Worm (Caenorhabditis elegans) whole organism, L3 larva: Measurements from ENCODE around the gene degl-2.
A peak's percentile ranks its signal among the peaks of the same experiment; 100 is the strongest.

ENCODE experiments used
- R02D3.7 ChIP-seq: fragments of 150-350 bp; optimal IDR thresholded peaks from 2 replicates; lab custom pipeline; 2014; ENCODE audit warnings: missing biosample characterization, missing genetic modification characterization
- ZK546.5 ChIP-seq: sonication (generic microtip); optimal IDR thresholded peaks from 2 replicates; lab custom pipeline; 2017; ENCODE audit warnings: missing biosample characterization, missing genetic modification characterization
- aly-2 ChIP-seq: fragments of 150-350 bp; optimal IDR thresholded peaks from 2 replicates; lab custom pipeline; 2014; ENCODE audit warnings: missing biosample characterization, missing genetic modification characterization
- ama-1 ChIP-seq: fragments of 150-350 bp; optimal IDR thresholded peaks from 2 replicates; lab custom pipeline; 2018
- ceh-16 ChIP-seq: sonication (generic microtip); optimal IDR thresholded peaks from 2 replicates; lab custom pipeline; 2017; ENCODE audit warnings: missing biosample characterization, missing genetic modification characterization
- ceh-28 ChIP-seq: fragments of 150-350 bp; optimal IDR thresholded peaks from 2 replicates; lab custom pipeline; 2014; ENCODE audit warnings: missing biosample characterization, missing genetic modification reagents, missing genetic modification characterization
- ceh-82 ChIP-seq: fragments of 150-350 bp; optimal IDR thresholded peaks from 2 replicates; lab custom pipeline; 2014; ENCODE audit warnings: missing biosample characterization, missing genetic modification characterization
- ceh-9 ChIP-seq: sonication (generic microtip); optimal IDR thresholded peaks from 2 replicates; lab custom pipeline; 2018; ENCODE audit warnings: missing biosample characterization, missing genetic modification characterization
- daf-12 ChIP-seq: fragments of 150-350 bp; optimal IDR thresholded peaks from 2 replicates; lab custom pipeline; 2014; ENCODE audit warnings: missing biosample characterization, missing genetic modification reagents, missing genetic modification characterization
- egl-5 ChIP-seq: fragments of 150-350 bp; optimal IDR thresholded peaks from 2 replicates; lab custom pipeline; 2017; ENCODE audit warnings: missing biosample characterization, missing genetic modification reagents, missing genetic modification characterization, inconsistent platforms
- elt-2 ChIP-seq: sonication (generic microtip); optimal IDR thresholded peaks from 2 replicates; lab custom pipeline; 2016; ENCODE audit warnings: missing genetic modification reagents, mild to moderate bottlenecking, missing genetic modification characterization, missing compliant biosample characterization
- elt-3 ChIP-seq, 3 experiments: fragments of 150-350 bp in 1 of 3; sonication (generic microtip) in 2 of 3; optimal IDR thresholded peaks; 2 replicates in 2 of 3; 4 replicates in 1 of 3; lab custom pipeline; 2014 to 2017; ENCODE audit warnings: missing biosample characterization in 3 of 3, missing genetic modification characterization in 3 of 3
- fkh-10 ChIP-seq: sonication (generic microtip); optimal IDR thresholded peaks from 2 replicates; lab custom pipeline; 2017; ENCODE audit warnings: missing biosample characterization, missing genetic modification reagents, missing genetic modification characterization
- hmg-11 ChIP-seq: sonication (generic microtip); optimal IDR thresholded peaks from 2 replicates; lab custom pipeline; 2016; ENCODE audit warnings: missing genetic modification characterization, missing compliant biosample characterization
- jun-1 ChIP-seq: fragments of 150-350 bp; optimal IDR thresholded peaks from 2 replicates; lab custom pipeline; 2014; ENCODE audit warnings: missing biosample characterization, missing genetic modification reagents, missing genetic modification characterization
- lin-15B ChIP-seq: fragments of 150-350 bp; optimal IDR thresholded peaks from 2 replicates; lab custom pipeline; 2014; ENCODE audit warnings: missing biosample characterization, missing genetic modification characterization
- lsy-12 ChIP-seq: sonication (generic microtip); optimal IDR thresholded peaks from 2 replicates; lab custom pipeline; 2016; ENCODE audit warnings: mild to moderate bottlenecking, missing genetic modification characterization, missing compliant biosample characterization
- mdl-1 ChIP-seq: fragments of 150-350 bp; optimal IDR thresholded peaks from 2 replicates; lab custom pipeline; 2014; ENCODE audit warnings: missing biosample characterization, missing genetic modification characterization
- nfya-1 ChIP-seq: sonication (generic microtip); optimal IDR thresholded peaks from 2 replicates; lab custom pipeline; 2017; ENCODE audit warnings: missing genetic modification characterization, mild to moderate bottlenecking, missing compliant biosample characterization, antibody characterized with exemption, moderate library complexity; ENCODE audit not compliant: insufficient read depth
- nhr-11 ChIP-seq: fragments of 150-350 bp; optimal IDR thresholded peaks from 2 replicates; lab custom pipeline; 2014; ENCODE audit warnings: missing biosample characterization, missing genetic modification characterization
- nhr-12 ChIP-seq: fragments of 150-350 bp; optimal IDR thresholded peaks from 2 replicates; lab custom pipeline; 2014; ENCODE audit warnings: missing biosample characterization, missing genetic modification characterization
- nhr-23 ChIP-seq: fragments of 150-350 bp; optimal IDR thresholded peaks from 2 replicates; lab custom pipeline; 2014; ENCODE audit warnings: missing biosample characterization, missing genetic modification reagents, missing genetic modification characterization
- nhr-25 ChIP-seq: sonication (generic microtip); optimal IDR thresholded peaks from 2 replicates; lab custom pipeline; 2017; ENCODE audit warnings: missing biosample characterization, missing genetic modification characterization
- nhr-28 ChIP-seq: fragments of 150-350 bp; optimal IDR thresholded peaks from 2 replicates; lab custom pipeline; 2014; ENCODE audit warnings: missing biosample characterization, missing genetic modification characterization
- nhr-43 ChIP-seq: sonication (generic microtip); optimal IDR thresholded peaks from 2 replicates; lab custom pipeline; 2016; ENCODE audit warnings: mild to moderate bottlenecking, missing genetic modification characterization, missing compliant biosample characterization; ENCODE audit not compliant: poor library complexity, severe bottlenecking
- nhr-67 ChIP-seq: fragments of 150-350 bp; optimal IDR thresholded peaks from 2 replicates; lab custom pipeline; 2014; ENCODE audit warnings: missing biosample characterization, missing genetic modification characterization
- nhr-76 ChIP-seq: fragments of 150-350 bp; sonication (generic microtip); optimal IDR thresholded peaks from 5 replicates; lab custom pipeline; 2014; ENCODE audit warnings: missing biosample characterization, missing genetic modification characterization
- nhr-77 ChIP-seq: fragments of 150-350 bp; optimal IDR thresholded peaks from 2 replicates; lab custom pipeline; 2014; ENCODE audit warnings: missing biosample characterization, missing genetic modification characterization
- pha-4 ChIP-seq: fragments of 150-350 bp; optimal IDR thresholded peaks from 2 replicates; lab custom pipeline; 2014; ENCODE audit warnings: missing biosample characterization, missing genetic modification reagents, missing genetic modification characterization
- pqm-1 ChIP-seq: fragments of 150-350 bp; optimal IDR thresholded peaks from 2 replicates; lab custom pipeline; 2017; ENCODE audit warnings: missing biosample characterization, missing genetic modification characterization, inconsistent platforms
- sea-2 ChIP-seq: fragments of 150-350 bp; sonication (generic microtip); optimal IDR thresholded peaks from 4 replicates; lab custom pipeline; 2014; ENCODE audit warnings: missing biosample characterization, missing genetic modification reagents, missing genetic modification characterization
- skn-1 ChIP-seq: fragments of 150-350 bp; optimal IDR thresholded peaks from 2 replicates; lab custom pipeline; 2014; ENCODE audit warnings: missing biosample characterization, missing genetic modification characterization
- tbx-2 ChIP-seq: sonication (generic microtip); optimal IDR thresholded peaks from 2 replicates; lab custom pipeline; 2016; ENCODE audit warnings: mild to moderate bottlenecking, missing genetic modification characterization, missing compliant biosample characterization
- unc-62 ChIP-seq: fragments of 150-350 bp; sonication (generic microtip); optimal IDR thresholded peaks from 4 replicates; lab custom pipeline; 2014; ENCODE audit warnings: missing biosample characterization, missing genetic modification reagents, missing genetic modification characterization
- ztf-11 ChIP-seq: fragments of 150-350 bp; optimal IDR thresholded peaks from 2 replicates; lab custom pipeline; 2014; ENCODE audit warnings: missing biosample characterization, missing genetic modification characterization
- ztf-4 ChIP-seq: fragments of 150-350 bp; optimal IDR thresholded peaks from 2 replicates; lab custom pipeline; 2014; ENCODE audit warnings: missing biosample characterization, missing genetic modification characterization

degl-2 gene

ce11 chrIV:9669969-9670368 lies 26.7 kb downstream of the degl-2 start (continued):
- TF ChIP-seq nhr-12 (tag; lab: Kevin White, UChicago) (no peak), skn-1 (tag; lab: Kevin White, UChicago) (no peak), nhr-25 (tag; lab: Kevin White, UChicago) (peak; percentile 42), ztf-11 (no peak), elt-2 (no peak), ceh-82 (tag; lab: Kevin White, UChicago) (no peak), ceh-16 (tag; lab: Kevin White, UChicago) (no peak), unc-62 (GFP tag; lab: Kevin White, UChicago) (no peak), nhr-77 (tag; lab: Kevin White, UChicago) (no peak), nhr-76 (tag; lab: Kevin White, UChicago) (no peak), hmg-11 (tag; lab: Kevin White, UChicago) (peak; percentile 22), ceh-9 (tag; lab: Kevin White, UChicago) (no peak), nhr-11 (no peak), R02D3.7 (tag; lab: Kevin White, UChicago) (peak; percentile 19), aly-2 (tag; lab: Kevin White, UChicago) (no peak), nhr-67 (no peak), pha-4 (tag; lab: Kevin White, UChicago) (no peak), mdl-1 (peak; percentile 64), lin-15B (tag; lab: Kevin White, UChicago) (no peak), sea-2 (GFP tag; lab: Kevin White, UChicago) (no peak), ztf-4 (no peak), pqm-1 (tag; lab: Kevin White, UChicago) (no peak)

- TF ChIP-seq jun-1 (tag; lab: Kevin White, UChicago), result peak; percentile 62
- no peak for TF ChIP-seq tbx-2
- TF ChIP-seq ZK546.5 (tag; lab: Kevin White, UChicago), result no peak
- TF ChIP-seq ztf-4, result peak; percentile 34
- TF ChIP-seq mdl-1, result peak; percentile 56
- TF ChIP-seq elt-2, result peak; percentile 73
- TF ChIP-seq pha-4 (tag; lab: Kevin White, UChicago), result peak; percentile 97
- TF ChIP-seq ceh-82 (tag; lab: Kevin White, UChicago), result no peak
- TF ChIP-seq nhr-28, result no peak
- no peak for TF ChIP-seq nhr-76 (tag; lab: Kevin White, UChicago)
- TF ChIP-seq ama-1 (lab: Kevin White, UChicago), result peak; percentile 41
- TF ChIP-seq ztf-11, result no peak
- TF ChIP-seq pqm-1 (tag; lab: Kevin White, UChicago), result peak; percentile 76
- no peak for TF ChIP-seq nhr-77 (tag; lab: Kevin White, UChicago)
- no peak for TF ChIP-seq daf-12
- TF ChIP-seq nfya-1 (tag; lab: Kevin White, UChicago), result peak; percentile 43
- TF ChIP-seq fkh-10 (GFP tag; lab: Kevin White, UChicago), result no peak
- no peak for TF ChIP-seq unc-62 (GFP tag; lab: Kevin White, UChicago)
- TF ChIP-seq nhr-43 (tag; lab: Kevin White, UChicago), result peak; percentile 11
- no peak for TF ChIP-seq elt-3 (tag; optimal IDR thresholded peaks at IDR 0.05; lab: Kevin White, UChicago)
- no peak for TF ChIP-seq lsy-12 (tag; lab: Kevin White, UChicago)
- TF ChIP-seq nhr-25 (tag; lab: Kevin White, UChicago), result peak; percentile 34
Measured at ce11 chrIV:9671001-9671652, 27.8 kb downstream of the degl-2 start.

- TF ChIP-seq nhr-23 (peak; percentile 94), fkh-10 (GFP tag; lab: Kevin White, UChicago) (no peak), skn-1 (tag; lab: Kevin White, UChicago) (no peak), egl-5 (tag; lab: Kevin White, UChicago) (no peak), ceh-28 (tag; lab: Kevin White, UChicago) (no peak), ZK546.5 (tag; lab: Kevin White, UChicago) (no peak), nhr-25 (tag; lab: Kevin White, UChicago) (peak; percentile 52), nhr-76 (tag; lab: Kevin White, UChicago) (no peak), nhr-43 (tag; lab: Kevin White, UChicago) (peak; percentile 88), elt-3 (tag; optimal IDR thresholded peaks at IDR 0.05; lab: Kevin White, UChicago) (peak in 1 of 3 experiments; percentile 79)
Measured at ce11 chrIV:9672434-9672833, 29.1 kb downstream of the degl-2 start.
